Fruit fly (Drosophila melanogaster): ENCODE data around the gene Sf3b5.
A peak's percentile ranks its signal among the peaks of the same experiment; 100 is the strongest.

The Sf3b5 gene

dm6 chr3R:9049091-9049981 lies 34.2 kb upstream of the Sf3b5 start (continued):
- TF ChIP-seq Ada2b (GFP tag; IDR thresholded peaks at IDR 0.05) (no peak), Awh (GFP tag; IDR thresholded peaks at IDR 0.05) (no peak), sens (GFP tag) (peak; percentile 77), ken (GFP tag; IDR thresholded peaks at IDR 0.05) (no peak), D19A (tag; optimal IDR thresholded peaks at IDR 0.05) (no peak), CG8388 (GFP tag; optimal IDR thresholded peaks at IDR 0.05) (peak; percentile 94), Asciz (GFP tag; optimal IDR thresholded peaks at IDR 0.05) (no peak), CG8290 (GFP tag; optimal IDR thresholded peaks at IDR 0.05) (no peak), CG8290 (tag; optimal IDR thresholded peaks at IDR 0.05) (peak in 1 of 2 experiments; percentile 29), Oaz (GFP tag; IDR thresholded peaks at IDR 0.05) (no peak), CG2116 (GFP tag; optimal IDR thresholded peaks at IDR 0.05) (no peak), shn (GFP tag; optimal IDR thresholded peaks at IDR 0.05) (no peak), lab (GFP tag; optimal IDR thresholded peaks at IDR 0.05) (peak; percentile 31), CG10654 (GFP tag; optimal IDR thresholded peaks at IDR 0.05) (no peak), ap (GFP tag; IDR thresholded peaks at IDR 0.05) (no peak), YL-1 (GFP tag; optimal IDR thresholded peaks at IDR 0.05) (peak; percentile 38), CG7987 (GFP tag; optimal IDR thresholded peaks at IDR 0.05) (no peak), Hand (GFP tag; optimal IDR thresholded peaks at IDR 0.05) (no peak), odd (GFP tag; optimal IDR thresholded peaks at IDR 0.05) (no peak), sd (tag; optimal IDR thresholded peaks at IDR 0.05) (peak; percentile 6), CG12299 (tag; optimal IDR thresholded peaks at IDR 0.05) (no peak), dm (GFP tag; optimal IDR thresholded peaks at IDR 0.05) (peak; percentile 36), CG18619 (GFP tag; optimal IDR thresholded peaks at IDR 0.05) (no peak), stwl (tag; optimal IDR thresholded peaks at IDR 0.05) (no peak), CG4730 (GFP tag; IDR thresholded peaks at IDR 0.05) (no peak), CG14667 (GFP tag; IDR thresholded peaks at IDR 0.05) (no peak), CG10431 (GFP tag; optimal IDR thresholded peaks at IDR 0.05) (no peak), repo (GFP tag; optimal IDR thresholded peaks at IDR 0.05) (no peak), sr (GFP tag; IDR thresholded peaks at IDR 0.05) (no peak), Pdp1 (GFP tag; optimal IDR thresholded peaks at IDR 0.05) (peak in 1 of 2 experiments; percentile 16), HHEX (GFP tag; optimal IDR thresholded peaks at IDR 0.05) (no peak), CG11504 (tag; optimal IDR thresholded peaks at IDR 0.05) (no peak), CG15269 (tag; optimal IDR thresholded peaks at IDR 0.05) (peak; percentile 22), CG17385 (GFP tag; optimal IDR thresholded peaks at IDR 0.05) (no peak), lilli (GFP tag; optimal IDR thresholded peaks at IDR 0.05) (peak; percentile 22), CG11696 (GFP tag; IDR thresholded peaks at IDR 0.05) (no peak), Oli (tag; optimal IDR thresholded peaks at IDR 0.05) (no peak), CG13894 (tag; optimal IDR thresholded peaks at IDR 0.05) (peak; percentile 57), CG12236 (GFP tag; optimal IDR thresholded peaks at IDR 0.05) (no peak), CG7745 (tag; optimal IDR thresholded peaks at IDR 0.05) (no peak), Fer3 (tag; optimal IDR thresholded peaks at IDR 0.05) (peak; percentile 14), CG4617 (GFP tag; optimal IDR thresholded peaks at IDR 0.05; ENCODE audit: borderline replicate concordance) (no peak), cwo (GFP tag; optimal IDR thresholded peaks at IDR 0.05) (peak; percentile 90), luna (GFP tag; optimal IDR thresholded peaks at IDR 0.05) (no peak), CG15514 (GFP tag; optimal IDR thresholded peaks at IDR 0.05) (peak; percentile 13), Drgx (GFP tag; IDR thresholded peaks at IDR 0.05) (no peak), ash1 (GFP tag; optimal IDR thresholded peaks at IDR 0.05) (no peak), yki (optimal IDR thresholded peaks at IDR 0.05) (no peak), CG12391 (tag; optimal IDR thresholded peaks at IDR 0.05) (no peak)

Measured in whole organism, embryonic.